Fruit fly (Drosophila melanogaster): ENCODE results near the gene CG4678.

Gene CG4678

DNA sequence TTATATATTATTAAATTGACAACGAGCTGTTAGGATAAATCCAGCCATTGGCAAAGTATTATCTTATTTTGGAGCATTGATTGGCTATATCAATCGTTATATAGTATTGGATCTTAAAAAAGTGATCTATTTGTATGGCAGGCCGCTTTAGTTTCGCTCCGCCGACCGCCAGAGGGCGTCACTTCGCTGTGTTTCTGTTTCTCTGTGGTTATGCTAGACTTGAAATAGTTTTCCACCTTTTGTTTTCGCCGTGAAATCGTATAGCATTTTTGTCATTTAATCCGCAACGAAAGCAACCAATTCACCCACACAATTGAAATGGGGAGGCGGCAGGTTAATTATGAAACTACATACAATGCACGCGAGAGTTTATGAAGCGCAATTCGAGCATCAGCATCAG is 50.9 kb downstream of the CG4678 start:
- no peak for TF ChIP-seq woc (GFP tag; optimal IDR thresholded peaks at IDR 0.05)
- no peak for TF ChIP-seq dmrt93B (GFP tag; optimal IDR thresholded peaks at IDR 0.05)
- no peak for TF ChIP-seq tai (GFP tag; optimal IDR thresholded peaks at IDR 0.05)
- no peak for TF ChIP-seq foxo (GFP tag; optimal IDR thresholded peaks at IDR 0.05)
- TF ChIP-seq h (GFP tag; optimal IDR thresholded peaks at IDR 0.05): no peak
- no peak for TF ChIP-seq sv (GFP tag; optimal IDR thresholded peaks at IDR 0.05)
- no peak for TF ChIP-seq Mio (GFP tag; optimal IDR thresholded peaks at IDR 0.05)
- TF ChIP-seq jim (GFP tag; optimal IDR thresholded peaks at IDR 0.05): no peak
- TF ChIP-seq rgr (GFP tag; optimal IDR thresholded peaks at IDR 0.05): no peak
- TF ChIP-seq Jra (GFP tag; optimal IDR thresholded peaks at IDR 0.05): no peak
- TF ChIP-seq HLH106 (tag; optimal IDR thresholded peaks at IDR 0.05): no peak
- no peak for TF ChIP-seq Dfd (GFP tag; optimal IDR thresholded peaks at IDR 0.05)
- TF ChIP-seq Abd-B (GFP tag; optimal IDR thresholded peaks at IDR 0.05): no peak
- no peak for TF ChIP-seq Hr78 (GFP tag; optimal IDR thresholded peaks at IDR 0.05)
- TF ChIP-seq dl (GFP tag; optimal IDR thresholded peaks at IDR 0.05; ENCODE audit: insufficient read depth in 1 of 2, partially characterized antibody in 2 of 2): no peak

DNA sequence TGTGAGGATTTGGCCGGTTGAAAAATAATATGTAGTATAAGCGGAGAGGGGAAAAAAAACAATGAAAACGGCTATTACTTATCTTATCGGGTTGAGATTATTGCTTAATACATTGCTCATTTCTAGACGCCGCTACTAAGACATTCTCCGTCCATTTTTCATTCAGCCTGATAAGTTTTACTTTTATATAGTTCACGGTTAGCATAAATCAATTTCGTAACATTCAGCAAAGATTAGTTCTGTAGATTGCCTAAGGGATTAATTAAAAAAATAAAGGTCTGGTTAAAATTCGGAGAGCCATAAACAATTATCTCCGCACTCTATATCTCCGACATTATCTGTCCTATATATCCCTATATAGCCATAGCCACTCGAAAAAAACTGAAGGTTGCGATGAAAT is 51.5 kb downstream of the CG4678 start:
- TF ChIP-seq lola (GFP tag; optimal IDR thresholded peaks at IDR 0.05): no peak
- TF ChIP-seq OdsH (GFP tag; optimal IDR thresholded peaks at IDR 0.05): no peak
- no peak for TF ChIP-seq ey (GFP tag; optimal IDR thresholded peaks at IDR 0.05)
- TF ChIP-seq GATAd (GFP tag; optimal IDR thresholded peaks at IDR 0.05): no peak
- no peak for TF ChIP-seq jim (GFP tag; optimal IDR thresholded peaks at IDR 0.05)
- TF ChIP-seq Vsx2 (GFP tag; optimal IDR thresholded peaks at IDR 0.05; ENCODE audit: partially characterized antibody): no peak
- no peak for TF ChIP-seq usp (GFP tag; optimal IDR thresholded peaks at IDR 0.05)

DNA sequence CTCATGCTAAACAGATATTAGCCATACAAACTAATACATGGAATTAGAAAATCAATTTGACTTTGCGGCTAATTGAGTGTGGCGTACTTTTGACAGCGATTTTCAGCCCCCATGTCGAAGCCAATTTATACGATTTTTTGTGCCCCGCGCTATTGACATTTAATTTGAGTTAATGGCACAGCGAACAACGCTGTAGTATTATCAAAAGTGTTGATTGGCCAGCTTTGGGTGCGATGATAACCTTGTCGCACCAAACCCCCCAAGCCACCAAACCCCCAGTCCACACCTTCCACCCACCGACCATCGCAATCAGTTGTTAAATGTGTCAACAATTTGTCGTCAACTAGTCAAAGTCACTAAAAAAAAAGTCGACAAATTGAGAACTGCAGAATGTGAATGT is 53.4 kb downstream of the CG4678 start:
- TF ChIP-seq dl (GFP tag; optimal IDR thresholded peaks at IDR 0.05; ENCODE audit: insufficient read depth in 1 of 2, partially characterized antibody in 2 of 2) (no peak), tai (GFP tag; optimal IDR thresholded peaks at IDR 0.05) (no peak), Jra (GFP tag; optimal IDR thresholded peaks at IDR 0.05) (no peak), Abd-B (GFP tag; optimal IDR thresholded peaks at IDR 0.05) (no peak), foxo (GFP tag; optimal IDR thresholded peaks at IDR 0.05) (no peak), Dif (GFP tag; optimal IDR thresholded peaks at IDR 0.05; ENCODE audit: partially characterized antibody) (no peak), Hnf4 (GFP tag; optimal IDR thresholded peaks at IDR 0.05) (no peak), lola (GFP tag; optimal IDR thresholded peaks at IDR 0.05) (no peak), Mio (GFP tag; optimal IDR thresholded peaks at IDR 0.05) (no peak), sv (GFP tag; optimal IDR thresholded peaks at IDR 0.05) (no peak), psq (GFP tag; optimal IDR thresholded peaks at IDR 0.05) (no peak), usp (GFP tag; optimal IDR thresholded peaks at IDR 0.05) (no peak), CG32264 (GFP tag; optimal IDR thresholded peaks at IDR 0.05) (no peak), dmrt93B (GFP tag; optimal IDR thresholded peaks at IDR 0.05) (no peak), sage (GFP tag; optimal IDR thresholded peaks at IDR 0.05) (no peak), jim (GFP tag; optimal IDR thresholded peaks at IDR 0.05) (no peak), Vsx2 (GFP tag; optimal IDR thresholded peaks at IDR 0.05; ENCODE audit: partially characterized antibody) (no peak), Myc (optimal IDR thresholded peaks at IDR 0.05) (no peak), Rel (GFP tag; optimal IDR thresholded peaks at IDR 0.05) (no peak), Rel (tag; optimal IDR thresholded peaks at IDR 0.05) (no peak)

DNA sequence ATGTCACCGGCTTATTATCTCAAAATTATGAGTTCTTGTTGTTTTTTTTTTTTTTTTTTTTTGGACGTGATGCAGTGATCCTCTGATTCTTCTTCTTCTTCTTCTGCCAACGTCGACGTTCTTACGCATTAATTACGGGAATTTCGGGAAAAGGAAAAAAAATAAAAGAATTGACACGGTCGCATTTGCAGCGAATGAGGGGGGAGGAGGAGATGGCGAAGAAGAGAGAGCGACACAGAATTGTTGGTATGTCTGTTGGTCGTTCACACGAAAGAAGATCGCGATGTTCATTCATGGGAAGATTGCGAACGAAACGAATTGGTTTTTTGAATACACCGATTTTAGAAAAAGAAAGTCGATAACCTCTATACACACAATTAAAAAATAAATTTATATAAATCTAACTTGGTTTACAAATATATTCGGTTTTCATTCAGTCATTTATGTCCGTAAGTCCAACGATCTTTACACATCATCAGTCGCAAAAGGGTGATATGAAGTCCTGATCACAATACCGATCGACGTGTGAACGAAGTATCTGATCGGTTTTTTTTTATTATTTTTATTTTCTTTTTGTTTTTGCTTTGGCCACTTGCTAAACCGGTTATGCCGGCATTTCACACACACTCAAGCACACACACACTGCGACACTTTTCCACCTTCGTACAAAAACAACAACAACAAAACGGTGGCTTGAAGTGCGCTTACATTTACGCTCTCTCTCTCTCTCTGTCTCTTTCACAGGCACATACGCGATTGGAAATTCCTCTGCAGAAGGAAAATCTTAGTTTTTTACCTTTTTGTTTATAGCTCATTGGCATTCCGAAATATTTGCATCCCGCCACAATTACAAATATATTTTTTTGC is 55.0 kb downstream of the CG4678 start:
- TF ChIP-seq lola (GFP tag; optimal IDR thresholded peaks at IDR 0.05) (no peak), Dif (GFP tag; optimal IDR thresholded peaks at IDR 0.05; ENCODE audit: partially characterized antibody) (peak; percentile 26), dmrt93B (GFP tag; optimal IDR thresholded peaks at IDR 0.05) (peak; percentile 76), rgr (GFP tag; optimal IDR thresholded peaks at IDR 0.05) (peak; percentile 73), CG9705 (GFP tag; optimal IDR thresholded peaks at IDR 0.05) (peak; percentile 81), h (GFP tag; optimal IDR thresholded peaks at IDR 0.05) (peak; percentile 85), ey (GFP tag; optimal IDR thresholded peaks at IDR 0.05) (peak; percentile 67), fru (GFP tag; optimal IDR thresholded peaks at IDR 0.05) (peak; percentile 85), dl (GFP tag; optimal IDR thresholded peaks at IDR 0.05; ENCODE audit: insufficient read depth in 1 of 2, partially characterized antibody in 2 of 2) (peak in 1 of 2 experiments; percentile 18), pan (optimal IDR thresholded peaks at IDR 0.05) (no peak), OdsH (GFP tag; optimal IDR thresholded peaks at IDR 0.05) (peak; percentile 78), foxo (GFP tag; optimal IDR thresholded peaks at IDR 0.05) (peak in 1 of 2 experiments; percentile 77), Sp1 (GFP tag; optimal IDR thresholded peaks at IDR 0.05) (peak; percentile 96), usp (GFP tag; optimal IDR thresholded peaks at IDR 0.05) (no peak), Dfd (GFP tag; optimal IDR thresholded peaks at IDR 0.05) (no peak), jim (GFP tag; optimal IDR thresholded peaks at IDR 0.05) (peak; percentile 94), Myc (optimal IDR thresholded peaks at IDR 0.05) (no peak), Abd-B (GFP tag; optimal IDR thresholded peaks at IDR 0.05) (no peak), Rel (GFP tag; optimal IDR thresholded peaks at IDR 0.05) (peak; percentile 80), Rel (tag; optimal IDR thresholded peaks at IDR 0.05) (peak; percentile 68), CG32264 (GFP tag; optimal IDR thresholded peaks at IDR 0.05) (peak; percentile 11), Hr83 (GFP tag; optimal IDR thresholded peaks at IDR 0.05; ENCODE audit: poor library complexity, severe bottlenecking) (peak; percentile 28), Vsx2 (GFP tag; optimal IDR thresholded peaks at IDR 0.05; ENCODE audit: partially characterized antibody) (peak; percentile 63), HLH106 (tag; optimal IDR thresholded peaks at IDR 0.05) (peak; percentile 88), sv (GFP tag; optimal IDR thresholded peaks at IDR 0.05) (peak; percentile 54), dsf (GFP tag; optimal IDR thresholded peaks at IDR 0.05; ENCODE audit: borderline replicate concordance) (peak; percentile 1), N (GFP tag; optimal IDR thresholded peaks at IDR 0.05) (no peak), tai (GFP tag; optimal IDR thresholded peaks at IDR 0.05) (no peak), CrebA (GFP tag; optimal IDR thresholded peaks at IDR 0.05; ENCODE audit: borderline replicate concordance) (peak; percentile 52), sage (GFP tag; optimal IDR thresholded peaks at IDR 0.05) (peak; percentile 65), Mio (GFP tag; optimal IDR thresholded peaks at IDR 0.05) (no peak), Hnf4 (GFP tag; optimal IDR thresholded peaks at IDR 0.05) (peak; percentile 62), GATAd (GFP tag; optimal IDR thresholded peaks at IDR 0.05) (no peak)

Data from whole organism, wandering third instar larva.